Fruit fly (Drosophila melanogaster): ENCODE measurements around the gene CG9521.

CG9521 gene

DNA sequence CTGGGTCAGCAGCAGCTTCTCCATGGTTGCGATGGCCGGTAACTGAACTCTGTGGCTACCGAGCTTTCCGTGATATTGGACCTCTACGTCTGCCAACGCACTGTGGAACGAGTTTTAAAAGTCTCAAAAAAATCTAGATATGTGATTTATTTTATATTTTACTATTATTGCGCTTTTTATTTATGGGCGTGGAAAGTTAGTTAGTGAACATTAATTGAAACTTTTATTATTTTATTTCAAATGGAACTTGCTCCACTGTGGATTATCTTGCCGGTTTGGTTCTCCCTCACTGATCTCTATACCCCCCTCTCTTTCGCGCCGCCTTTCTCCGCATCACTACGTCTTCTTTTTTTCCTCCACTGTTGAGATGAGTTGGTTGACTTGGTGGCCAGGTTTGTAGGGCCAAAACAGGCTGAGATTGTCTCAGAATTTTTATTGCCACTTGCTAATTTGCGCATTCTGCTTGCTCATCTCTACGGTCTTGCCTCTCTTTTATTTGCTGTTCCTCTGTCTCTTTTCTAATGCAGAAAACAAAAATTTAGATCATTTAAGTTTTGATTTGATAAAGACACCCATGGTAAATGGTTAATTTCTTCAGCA is 4.2 kb downstream of the CG9521 start, which contains the start of gene CG9522:
Gene CG9522, minus strand, starts transcription at position 54 of the 600 bp plus-strand sequence.
- no peak for TF ChIP-seq CG10348 (GFP tag; IDR thresholded peaks at IDR 0.05)
- TF ChIP-seq D1 (tag; optimal IDR thresholded peaks at IDR 0.05), result peak; percentile 38
- peak; percentile 80 for TF ChIP-seq CG34367 (tag; optimal IDR thresholded peaks at IDR 0.05)
- peak; percentile 84 for TF ChIP-seq CG9948 (tag; optimal IDR thresholded peaks at IDR 0.05)
- peak; percentile 72 for TF ChIP-seq CG32121 (GFP tag; IDR thresholded peaks at IDR 0.05)
- TF ChIP-seq rn (GFP tag; IDR thresholded peaks at IDR 0.05), result no peak
- peak; percentile 83 for TF ChIP-seq CG8159 (tag; optimal IDR thresholded peaks at IDR 0.05)
- peak; percentile 77 for TF ChIP-seq EcR (GFP tag; optimal IDR thresholded peaks at IDR 0.05)
- peak; percentile 91 for TF ChIP-seq CG8301 (tag; optimal IDR thresholded peaks at IDR 0.05)
- TF ChIP-seq Pif1B (GFP tag; optimal IDR thresholded peaks at IDR 0.05), result peak; percentile 88
- peak; percentile 73 for TF ChIP-seq CG13204 (GFP tag; optimal IDR thresholded peaks at IDR 0.05)
- TF ChIP-seq CG17806 (tag; optimal IDR thresholded peaks at IDR 0.05), result peak; percentile 82
- peak; percentile 84 for TF ChIP-seq CG15710 (tag; optimal IDR thresholded peaks at IDR 0.05)
- peak; percentile 64 for TF ChIP-seq fd96Ca (GFP tag; IDR thresholded peaks at IDR 0.05)
- peak; percentile 86 for TF ChIP-seq CG12605 (GFP tag; IDR thresholded peaks at IDR 0.05)
- peak; percentile 90 for TF ChIP-seq Ets98B (GFP tag; IDR thresholded peaks at IDR 0.05)
- peak; percentile 93 for TF ChIP-seq CG14655 (GFP tag; optimal IDR thresholded peaks at IDR 0.05)
- peak; percentile 90 for TF ChIP-seq CG4496 (GFP tag; IDR thresholded peaks at IDR 0.05)
- peak; percentile 57 for TF ChIP-seq Snoo (tag; optimal IDR thresholded peaks at IDR 0.05)
- peak; percentile 67 for TF ChIP-seq gl (tag; optimal IDR thresholded peaks at IDR 0.05)
- peak; percentile 88 for TF ChIP-seq Pif1A (GFP tag; optimal IDR thresholded peaks at IDR 0.05)

DNA sequence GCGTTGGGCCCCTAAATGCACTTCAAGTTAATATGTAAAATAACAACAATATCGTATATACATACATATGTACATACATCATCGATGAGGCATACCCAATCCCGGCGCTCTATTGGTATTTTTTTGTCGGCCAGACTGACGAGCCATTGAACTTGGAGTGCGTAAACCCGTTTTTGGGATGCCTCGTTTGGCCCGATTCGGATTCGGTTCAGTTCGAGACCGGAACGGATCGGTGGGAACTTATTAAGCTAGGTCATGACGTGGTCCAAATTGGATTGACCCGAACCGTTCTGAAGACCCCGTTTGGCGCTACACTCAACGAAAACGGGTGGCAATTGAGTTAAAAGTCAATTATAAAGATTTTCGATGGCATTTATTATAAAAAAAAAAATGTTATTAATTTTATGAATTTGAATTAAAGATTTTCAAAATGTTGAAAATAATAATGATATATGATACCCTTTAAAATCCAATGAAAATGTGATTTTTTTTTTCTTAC is 6.9 kb downstream of the CG9521 start:
- TF ChIP-seq rn (GFP tag; IDR thresholded peaks at IDR 0.05) (no peak), Snoo (tag; optimal IDR thresholded peaks at IDR 0.05) (peak; percentile 23), EcR (GFP tag; optimal IDR thresholded peaks at IDR 0.05) (peak; percentile 90), gl (tag; optimal IDR thresholded peaks at IDR 0.05) (no peak), CG17806 (tag; optimal IDR thresholded peaks at IDR 0.05) (no peak), CG13204 (GFP tag; optimal IDR thresholded peaks at IDR 0.05) (no peak), CG12605 (GFP tag; IDR thresholded peaks at IDR 0.05) (no peak), D1 (tag; optimal IDR thresholded peaks at IDR 0.05) (no peak), CG10348 (GFP tag; IDR thresholded peaks at IDR 0.05) (no peak), CG14655 (GFP tag; optimal IDR thresholded peaks at IDR 0.05) (peak; percentile 15), fd96Ca (GFP tag; IDR thresholded peaks at IDR 0.05) (no peak), CG8301 (tag; optimal IDR thresholded peaks at IDR 0.05) (no peak), CG32121 (GFP tag; IDR thresholded peaks at IDR 0.05) (no peak), CG34367 (tag; optimal IDR thresholded peaks at IDR 0.05) (no peak)

DNA sequence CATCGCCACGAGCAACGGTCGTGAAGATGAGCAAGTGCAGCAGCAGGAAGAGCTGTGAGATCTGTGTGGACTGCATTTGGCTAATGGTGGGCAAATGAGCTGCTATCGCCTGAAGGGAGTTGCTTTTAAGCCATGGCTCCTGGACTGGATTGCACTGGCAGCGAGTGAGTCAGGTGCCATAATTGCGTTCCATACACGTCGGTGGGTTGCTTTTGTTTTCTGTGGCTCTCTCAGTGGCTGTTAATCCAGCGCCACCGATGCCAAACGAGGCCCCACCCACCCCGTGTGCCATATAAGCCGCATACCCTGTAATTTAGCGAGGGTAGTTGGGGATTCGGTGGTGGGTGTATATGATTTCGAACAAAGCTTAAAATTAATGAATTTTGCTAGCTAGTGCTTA is 8.4 kb downstream of the CG9521 start, which contains the start of gene CG12539:
Gene CG12539, minus strand, starts transcription at position 101 of the 400 bp plus-strand sequence.
- TF ChIP-seq Ets98B (GFP tag; IDR thresholded peaks at IDR 0.05) (no peak), CG9948 (tag; optimal IDR thresholded peaks at IDR 0.05) (no peak), CG15710 (tag; optimal IDR thresholded peaks at IDR 0.05) (no peak), CG8301 (tag; optimal IDR thresholded peaks at IDR 0.05) (no peak), CG10348 (GFP tag; IDR thresholded peaks at IDR 0.05) (no peak), CG4496 (GFP tag; IDR thresholded peaks at IDR 0.05) (no peak), CG17806 (tag; optimal IDR thresholded peaks at IDR 0.05) (no peak), Pif1A (GFP tag; optimal IDR thresholded peaks at IDR 0.05) (no peak), gl (tag; optimal IDR thresholded peaks at IDR 0.05) (no peak), CG13204 (GFP tag; optimal IDR thresholded peaks at IDR 0.05) (no peak), CG12605 (GFP tag; IDR thresholded peaks at IDR 0.05) (no peak), Pif1B (GFP tag; optimal IDR thresholded peaks at IDR 0.05) (no peak), Snoo (tag; optimal IDR thresholded peaks at IDR 0.05) (no peak), CG8159 (tag; optimal IDR thresholded peaks at IDR 0.05) (no peak), CG32121 (GFP tag; IDR thresholded peaks at IDR 0.05) (no peak), D1 (tag; optimal IDR thresholded peaks at IDR 0.05) (no peak), rn (GFP tag; IDR thresholded peaks at IDR 0.05) (no peak), EcR (GFP tag; optimal IDR thresholded peaks at IDR 0.05) (no peak)

DNA sequence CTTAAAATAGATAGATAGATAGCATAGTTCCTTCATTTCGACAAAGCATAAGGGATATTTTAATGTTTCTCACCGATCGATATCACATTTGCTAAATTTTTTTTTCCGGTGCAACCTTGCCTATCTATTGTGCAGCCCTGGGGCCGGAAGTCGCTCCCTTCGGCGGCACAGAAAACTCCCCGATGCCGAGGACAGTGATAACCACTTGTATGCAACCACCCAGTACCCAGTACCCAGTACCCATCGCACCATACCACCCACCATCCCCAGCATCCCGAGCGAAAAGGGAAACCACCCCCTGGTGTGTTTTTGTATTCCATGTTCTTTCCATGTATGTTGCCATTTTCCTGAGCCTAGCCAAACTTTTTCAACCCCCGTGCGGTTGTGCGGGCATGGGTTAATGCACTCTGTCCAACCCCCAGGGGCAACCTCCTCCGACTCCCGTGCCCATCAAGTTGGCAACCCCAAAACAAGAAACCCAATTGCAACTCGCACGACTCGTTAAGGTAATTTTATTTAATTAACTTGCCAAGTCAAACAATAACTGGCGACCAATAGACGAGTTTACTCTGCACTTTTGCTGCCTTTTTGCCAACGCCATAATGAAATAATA is 11.1 kb downstream of the CG9521 start:
- no peak for TF ChIP-seq Pif1A (GFP tag; optimal IDR thresholded peaks at IDR 0.05)
- TF ChIP-seq EcR (GFP tag; optimal IDR thresholded peaks at IDR 0.05), result peak; percentile 72

DNA sequence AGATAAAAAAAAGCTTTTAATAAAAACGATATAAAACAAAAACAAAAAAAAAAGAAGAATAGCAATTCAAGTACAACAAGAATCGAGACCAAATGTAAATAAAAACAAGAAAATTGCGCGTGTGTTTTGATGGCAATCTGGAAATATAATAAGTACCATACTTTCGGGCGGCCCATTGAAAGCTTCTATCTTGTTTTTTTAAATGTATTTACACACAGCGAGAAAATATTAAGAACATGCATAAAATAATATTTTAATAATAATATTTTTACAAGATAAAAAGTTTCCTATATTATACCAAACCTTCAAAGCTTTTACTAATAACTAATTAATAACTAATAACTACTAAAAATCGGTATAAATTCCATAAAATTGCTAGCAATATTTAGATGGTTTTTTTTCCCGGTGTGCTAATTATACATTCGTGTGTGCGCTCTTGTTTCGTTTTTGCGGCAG is 12.6 kb downstream of the CG9521 start:
- TF ChIP-seq CG8301 (tag; optimal IDR thresholded peaks at IDR 0.05) (peak; percentile 16), CG8159 (tag; optimal IDR thresholded peaks at IDR 0.05) (peak; percentile 58), CG32121 (GFP tag; IDR thresholded peaks at IDR 0.05) (peak; percentile 60), Ets98B (GFP tag; IDR thresholded peaks at IDR 0.05) (peak; percentile 16; the same call in 1 of the 2 replicates), CG17806 (tag; optimal IDR thresholded peaks at IDR 0.05) (peak; percentile 58), CG4496 (GFP tag; IDR thresholded peaks at IDR 0.05) (peak; percentile 72), D1 (tag; optimal IDR thresholded peaks at IDR 0.05) (peak; percentile 52), Pif1B (GFP tag; optimal IDR thresholded peaks at IDR 0.05) (peak; percentile 16), CG12605 (GFP tag; IDR thresholded peaks at IDR 0.05) (peak; percentile 85), CG13204 (GFP tag; optimal IDR thresholded peaks at IDR 0.05) (peak; percentile 32), fd96Ca (GFP tag; IDR thresholded peaks at IDR 0.05) (no peak), CG15710 (tag; optimal IDR thresholded peaks at IDR 0.05) (peak; percentile 68), CG14655 (GFP tag; optimal IDR thresholded peaks at IDR 0.05) (peak; percentile 50), CG9948 (tag; optimal IDR thresholded peaks at IDR 0.05) (peak; percentile 47), gl (tag; optimal IDR thresholded peaks at IDR 0.05) (peak; percentile 61), Snoo (tag; optimal IDR thresholded peaks at IDR 0.05) (peak; percentile 13), EcR (GFP tag; optimal IDR thresholded peaks at IDR 0.05) (no peak), rn (GFP tag; IDR thresholded peaks at IDR 0.05) (no peak), CG34367 (tag; optimal IDR thresholded peaks at IDR 0.05) (peak; percentile 69), CG10348 (GFP tag; IDR thresholded peaks at IDR 0.05) (no peak), Pif1A (GFP tag; optimal IDR thresholded peaks at IDR 0.05) (peak; percentile 50)

Data from whole organism, pupa.